Worm (Caenorhabditis elegans) whole organism, early embryonic: ENCODE data around the gene B0280.9.

Experiments used
- B0310.2 ChIP-seq: sonication (generic microtip); optimal IDR thresholded peaks from 2 replicates; lab custom pipeline; 2016; ENCODE audit warnings: mild to moderate bottlenecking, missing genetic modification characterization, missing compliant biosample characterization
- F13C5.2 ChIP-seq: sonication (generic microtip); optimal IDR thresholded peaks from 2 replicates; lab custom pipeline; 2017; ENCODE audit warnings: mild to moderate bottlenecking, missing genetic modification characterization, inconsistent platforms, missing compliant biosample characterization
- aly-1 ChIP-seq: sonication (generic microtip); optimal IDR thresholded peaks from 2 replicates; lab custom pipeline; 2016; ENCODE audit warnings: missing genetic modification characterization, missing compliant biosample characterization
- ama-1 ChIP-seq: fragments of 150-350 bp; optimal IDR thresholded peaks from 2 replicates; lab custom pipeline; 2014
- ceh-13 ChIP-seq: fragments of 200-800 bp; sonication (Bioruptor generic); optimal IDR thresholded peaks from 2 replicates; lab custom pipeline; 2018; ENCODE audit warnings: mild to moderate bottlenecking, missing genetic modification characterization, missing compliant biosample characterization
- ets-7 ChIP-seq: sonication (generic microtip); optimal IDR thresholded peaks from 2 replicates; lab custom pipeline; 2016; ENCODE audit warnings: missing genotype, missing genetic modification characterization, missing compliant biosample characterization
- flt-1 ChIP-seq: fragments of 200-800 bp; sonication (Bioruptor generic); IDR thresholded peaks from 2 replicates; pipeline ENCODE4 v1.3.6; 2022; ENCODE audit warnings: missing genetic modification characterization, missing compliant biosample characterization
- hmg-4 ChIP-seq: fragments of 200-800 bp; sonication (Bioruptor generic); optimal IDR thresholded peaks from 2 replicates; lab custom pipeline; 2018; ENCODE audit warnings: mild to moderate bottlenecking, missing genetic modification characterization, missing compliant biosample characterization
- hnd-1 ChIP-seq: sonication (generic microtip); optimal IDR thresholded peaks from 2 replicates; lab custom pipeline; 2016; ENCODE audit warnings: missing genetic modification characterization, missing compliant biosample characterization
- pes-1 ChIP-seq: fragments of 200-800 bp; sonication (Bioruptor generic); IDR thresholded peaks from 2 replicates; pipeline ENCODE4 v1.3.6; 2022; ENCODE audit warnings: missing genetic modification reagents, missing genetic modification characterization, missing compliant biosample characterization
- scrt-1 ChIP-seq: fragments of 200-800 bp; sonication (Bioruptor generic); IDR thresholded peaks from 2 replicates; pipeline ENCODE4 v1.3.6; 2022; ENCODE audit warnings: missing genetic modification characterization, missing compliant biosample characterization
- tbx-11 ChIP-seq: fragments of 200-800 bp; sonication (Bioruptor generic); IDR thresholded peaks from 2 replicates; pipeline ENCODE4 v1.3.6; 2022; ENCODE audit warnings: missing genetic modification characterization, missing compliant biosample characterization
- tbx-37 ChIP-seq: fragments of 200-800 bp; sonication (Bioruptor generic); conservative IDR thresholded peaks from 2 replicates; pipeline ENCODE4 v1.3.6; 2022; ENCODE audit warnings: missing genetic modification reagents, missing genetic modification characterization, missing compliant biosample characterization
- tra-4 ChIP-seq: sonication (generic microtip); optimal IDR thresholded peaks from 2 replicates; lab custom pipeline; 2017; ENCODE audit warnings: missing genetic modification characterization, missing compliant biosample characterization

DNA sequence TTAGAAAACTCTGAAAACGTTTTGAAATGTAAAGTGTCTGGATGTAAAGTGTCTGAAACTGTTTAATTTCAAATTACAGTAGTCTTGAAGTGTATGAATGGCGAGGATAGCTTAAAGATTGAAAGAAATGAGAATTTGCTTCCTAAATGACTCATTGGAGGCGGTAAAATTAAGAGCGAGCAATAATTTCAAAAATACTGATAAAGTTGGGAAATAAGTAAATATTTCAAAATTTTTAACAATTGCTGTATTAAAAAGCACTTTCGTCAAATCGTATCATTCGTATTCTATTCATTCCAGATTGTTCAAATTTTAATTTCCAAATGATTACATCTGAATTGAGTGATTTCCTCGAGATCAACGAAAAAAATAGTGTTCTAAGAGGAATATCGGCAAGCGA lies 1.7 kb upstream of the B0280.9 start, which contains the start of gene B0280.2:
- TF ChIP-seq scrt-1 (GFP tag; lab: Robert Waterston, UW), result no peak
- TF ChIP-seq ama-1 (lab: Kevin White, UChicago), result no peak
- no peak for TF ChIP-seq B0310.2
- no peak for TF ChIP-seq aly-1 (tag; lab: Kevin White, UChicago)
- no peak for TF ChIP-seq tra-4 (tag; lab: Kevin White, UChicago)
- no peak for TF ChIP-seq F13C5.2 (tag; lab: Kevin White, UChicago)
- TF ChIP-seq ceh-13 (GFP tag; lab: Kevin White, UChicago), result no peak
- TF ChIP-seq flt-1 (GFP tag; lab: Robert Waterston, UW), result no peak
- no peak for TF ChIP-seq tbx-11
- TF ChIP-seq ets-7 (tag; lab: Kevin White, UChicago), result no peak
- TF ChIP-seq hmg-4 (GFP tag; lab: Kevin White, UChicago), result no peak
- TF ChIP-seq hnd-1 (tag; lab: Kevin White, UChicago), result no peak
- TF ChIP-seq pes-1 (GFP tag; lab: Robert Waterston, UW), result no peak
- no peak for TF ChIP-seq tbx-37 (GFP tag; lab: Robert Waterston, UW)
